Worm (Caenorhabditis elegans) whole organism, L1 larva: ENCODE measurements around the gene dhs-23.

ENCODE experiments used
- C16A3.4 ChIP-seq: fragments of 150-350 bp; optimal IDR thresholded peaks from 2 replicates; lab custom pipeline; 2014; ENCODE audit warnings: missing biosample characterization, missing genetic modification characterization
- C34B4.2 ChIP-seq: sonication (generic microtip); optimal IDR thresholded peaks from 2 replicates; lab custom pipeline; 2017; ENCODE audit warnings: mild to moderate bottlenecking, missing genetic modification characterization, missing compliant biosample characterization
- aha-1 ChIP-seq: fragments of 150-350 bp; optimal IDR thresholded peaks from 2 replicates; lab custom pipeline; 2014; ENCODE audit warnings: missing biosample characterization, missing genetic modification characterization
- alr-1 ChIP-seq: fragments of 200-800 bp; sonication (Bioruptor generic); optimal IDR thresholded peaks from 2 replicates; lab custom pipeline; 2018; ENCODE audit warnings: borderline replicate concordance, mild to moderate bottlenecking, missing genetic modification characterization, missing compliant biosample characterization
- aly-2 ChIP-seq: fragments of 150-350 bp; optimal IDR thresholded peaks from 2 replicates; lab custom pipeline; 2014; ENCODE audit warnings: missing biosample characterization, missing genetic modification characterization
- blmp-1 ChIP-seq: fragments of 150-350 bp; optimal IDR thresholded peaks from 2 replicates; lab custom pipeline; 2014; ENCODE audit warnings: missing biosample characterization, missing genetic modification characterization
- ceh-63 ChIP-seq: fragments of 200-800 bp; sonication (Bioruptor generic); optimal IDR thresholded peaks from 2 replicates; lab custom pipeline; 2018; ENCODE audit warnings: mild to moderate bottlenecking, missing genetic modification characterization, missing compliant biosample characterization
- ceh-88 ChIP-seq: fragments of 200-800 bp; sonication (Bioruptor generic); IDR thresholded peaks from 2 replicates; pipeline ENCODE4 v1.3.6; 2022; ENCODE audit warnings: missing genetic modification characterization, missing compliant biosample characterization
- ces-1 ChIP-seq: fragments of 150-350 bp; optimal IDR thresholded peaks from 2 replicates; lab custom pipeline; 2014; ENCODE audit warnings: missing biosample characterization, missing genetic modification reagents, missing genetic modification characterization
- dsc-1 ChIP-seq: sonication (generic microtip); optimal IDR thresholded peaks from 2 replicates; lab custom pipeline; 2016; ENCODE audit warnings: mild to moderate bottlenecking, missing genetic modification characterization, missing compliant biosample characterization
- efl-1 ChIP-seq, 4 experiments: fragments of 150-350 bp; optimal IDR thresholded peaks in 3 of 4; peaks in 1 of 4; 1 replicate in 1 of 4; 2 replicates in 3 of 4; lab custom pipeline; 2014; ENCODE audit warnings: missing biosample characterization in 2 of 4, missing genetic modification characterization in 2 of 4, missing genetic modification reagents in 2 of 4
- egl-27 ChIP-seq, 2 experiments: fragments of 150-350 bp in 1 of 2; sonication (generic microtip); optimal IDR thresholded peaks; 3 replicates each; lab custom pipeline; 2017 to 2018; ENCODE audit warnings: missing biosample characterization in 2 of 2, missing genetic modification characterization in 2 of 2, missing genetic modification reagents in 2 of 2
- elt-2 ChIP-seq: sonication (generic microtip); optimal IDR thresholded peaks from 2 replicates; lab custom pipeline; 2016; ENCODE audit warnings: missing genetic modification characterization, mild to moderate bottlenecking, inconsistent platforms, missing compliant biosample characterization, missing genetic modification reagents
- fkh-4 ChIP-seq: sonication (generic microtip); optimal IDR thresholded peaks from 2 replicates; lab custom pipeline; 2016; ENCODE audit warnings: missing compliant biosample characterization, missing genetic modification characterization, borderline replicate concordance
- hlh-4 ChIP-seq: sonication (generic microtip); optimal IDR thresholded peaks from 2 replicates; lab custom pipeline; 2016; ENCODE audit warnings: mild to moderate bottlenecking, missing genetic modification characterization, missing compliant biosample characterization
- hpl-2 ChIP-seq: fragments of 150-350 bp; optimal IDR thresholded peaks from 2 replicates; lab custom pipeline; 2014; ENCODE audit warnings: missing biosample characterization, missing genetic modification reagents, missing genetic modification characterization
- isw-1 ChIP-seq: fragments of 200-800 bp; sonication (Bioruptor generic); IDR thresholded peaks from 2 replicates; pipeline ENCODE4 v1.3.6; 2022; ENCODE audit warnings: missing genetic modification characterization, missing compliant biosample characterization
- lin-35 ChIP-seq, 2 experiments: fragments of 150-350 bp; optimal IDR thresholded peaks; 2 replicates each; lab custom pipeline; 2014; ENCODE audit warnings: missing biosample characterization in 2 of 2, missing genetic modification characterization in 2 of 2, missing genetic modification reagents in 2 of 2
- lsy-2 ChIP-seq, 2 experiments: fragments of 150-350 bp; optimal IDR thresholded peaks; 2 replicates each; lab custom pipeline; 2014; ENCODE audit warnings: missing biosample characterization in 2 of 2, missing genetic modification characterization in 2 of 2
- mep-1 ChIP-seq: fragments of 150-350 bp; optimal IDR thresholded peaks from 2 replicates; lab custom pipeline; 2014; ENCODE audit warnings: missing biosample characterization, missing genetic modification characterization
- nhr-11 ChIP-seq: fragments of 150-350 bp; optimal IDR thresholded peaks from 2 replicates; lab custom pipeline; 2014; ENCODE audit warnings: missing biosample characterization, missing genetic modification characterization
- nhr-84 ChIP-seq: sonication (generic microtip); optimal IDR thresholded peaks from 2 replicates; lab custom pipeline; 2017; ENCODE audit warnings: missing biosample characterization, missing genetic modification characterization
- pag-3 ChIP-seq: sonication (generic microtip); optimal IDR thresholded peaks from 2 replicates; lab custom pipeline; 2017; ENCODE audit warnings: missing genetic modification characterization, mild to moderate bottlenecking, missing compliant biosample characterization, antibody characterized with exemption, borderline replicate concordance; ENCODE audit not compliant: insufficient read depth
- tbx-2 ChIP-seq: sonication (generic microtip); optimal IDR thresholded peaks from 2 replicates; lab custom pipeline; 2016; ENCODE audit warnings: missing genetic modification characterization, missing compliant biosample characterization
- tlp-1 ChIP-seq: fragments of 150-350 bp; optimal IDR thresholded peaks from 2 replicates; lab custom pipeline; 2014; ENCODE audit warnings: missing biosample characterization, missing genetic modification characterization
- unc-86 ChIP-seq: sonication (generic microtip); optimal IDR thresholded peaks from 2 replicates; lab custom pipeline; 2016; ENCODE audit warnings: missing genetic modification characterization, missing compliant biosample characterization
- unc-98 ChIP-seq: fragments of 200-800 bp; sonication (Bioruptor generic); IDR thresholded peaks from 2 replicates; pipeline ENCODE4 v1.3.6; 2022; ENCODE audit warnings: missing genetic modification characterization, missing compliant biosample characterization
- vab-15 ChIP-seq: sonication (generic microtip); optimal IDR thresholded peaks from 2 replicates; lab custom pipeline; 2017; ENCODE audit warnings: missing genotype, mild to moderate bottlenecking, missing genetic modification characterization, missing compliant biosample characterization
- zag-1 ChIP-seq: fragments of 150-350 bp; optimal IDR thresholded peaks from 2 replicates; lab custom pipeline; 2014; ENCODE audit warnings: missing biosample characterization, missing genetic modification characterization

dhs-23 gene

DNA sequence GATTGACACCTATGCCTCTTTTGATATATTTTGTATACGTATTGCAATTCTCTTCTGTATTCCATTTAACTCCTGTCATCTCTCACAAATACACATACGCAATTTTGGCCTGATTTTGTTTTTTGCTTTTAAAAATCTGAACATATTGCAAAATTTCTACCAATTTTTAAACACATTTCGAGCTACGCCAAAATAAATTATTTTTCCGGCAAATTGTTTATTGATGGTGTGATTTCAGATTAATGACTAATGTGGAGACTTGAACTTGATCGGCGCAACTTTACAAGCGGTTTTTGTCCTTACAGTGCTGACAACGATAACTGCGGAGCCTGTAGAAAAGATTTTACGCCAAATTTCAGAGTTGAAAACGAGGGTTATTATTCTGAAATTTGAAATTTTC lies 16.1 kb downstream of the dhs-23 start (continued):
- no peak for TF ChIP-seq elt-2 (tag; lab: Kevin White, UChicago)
- TF ChIP-seq lsy-2 (tag; optimal IDR thresholded peaks at IDR 0.05; lab: Kevin White, UChicago): no peak

DNA sequence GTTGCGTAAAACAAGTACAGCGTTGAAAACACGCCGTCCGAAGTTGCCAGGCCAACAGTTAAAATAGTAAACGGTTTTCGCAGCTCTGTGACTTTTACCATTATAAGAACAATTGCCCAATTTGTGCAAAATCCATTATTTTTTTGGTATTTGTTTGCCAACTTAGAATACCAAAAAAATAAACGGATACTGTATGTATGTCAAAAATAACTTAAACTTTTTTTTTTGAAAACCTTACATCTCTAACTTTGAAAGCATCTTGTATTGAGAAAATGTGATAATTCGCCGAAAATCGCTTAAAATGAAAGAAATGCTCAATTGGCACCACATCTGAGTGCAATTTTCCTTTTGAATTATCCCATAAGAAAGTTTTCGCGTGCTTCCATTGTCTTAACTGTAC lies 17.7 kb downstream of the dhs-23 start, which contains the start of gene fbxa-199:
Gene fbxa-199 (minus strand): TSS at position 101 of the 400 bp plus-strand sequence.
- TF ChIP-seq unc-86 (tag; lab: Kevin White, UChicago) (no peak), nhr-84 (tag; lab: Kevin White, UChicago) (no peak), hpl-2 (no peak), fkh-4 (no peak), tbx-2 (no peak), alr-1 (no peak), zag-1 (tag; lab: Kevin White, UChicago) (no peak), ces-1 (GFP tag; lab: Kevin White, UChicago) (no peak), dsc-1 (tag; lab: Kevin White, UChicago) (no peak), C16A3.4 (tag; lab: Kevin White, UChicago) (no peak), egl-27 (tag; optimal IDR thresholded peaks at IDR 0.05; lab: Kevin White, UChicago) (no peak)

DNA sequence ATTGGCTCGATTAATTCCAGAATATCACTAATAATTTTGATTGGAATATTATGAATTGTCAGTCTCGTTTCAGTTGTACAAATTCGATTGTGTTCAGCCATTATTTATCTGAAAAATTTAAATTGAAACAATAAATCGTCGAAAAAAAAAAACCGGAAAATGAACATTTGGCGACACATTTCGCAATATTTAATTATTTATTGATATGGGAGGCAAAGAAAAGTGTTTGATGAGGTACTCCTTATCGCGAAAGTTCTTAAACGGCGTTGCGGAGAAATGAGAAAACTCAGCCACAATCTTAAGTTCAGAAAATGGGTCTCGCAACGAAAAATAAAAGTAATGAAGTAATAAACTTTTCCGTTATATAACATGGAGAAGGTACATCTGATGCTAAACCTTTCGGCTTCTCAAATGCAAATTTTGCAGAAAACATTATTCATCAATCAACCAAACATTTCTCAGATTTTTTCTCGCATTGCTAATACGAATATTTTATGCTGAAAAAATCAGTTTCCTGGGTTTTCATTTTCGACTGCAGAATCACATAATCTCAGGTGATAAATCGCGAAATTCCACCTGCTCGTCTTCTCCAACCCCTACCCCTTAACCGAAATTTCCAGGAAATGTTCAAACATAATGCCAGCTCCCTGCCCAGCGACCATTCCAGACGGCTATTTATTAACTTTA lies 18.8 kb downstream of the dhs-23 start, which contains the start of the genes T06E6.15 and sri-7:
Gene T06E6.15 (minus strand): TSS at position 101 of the 687 bp plus-strand sequence.
Gene sri-7 (plus strand): TSS at position 637 of the 687 bp plus-strand sequence.
- TF ChIP-seq C34B4.2: no peak
- no peak for TF ChIP-seq efl-1 (optimal IDR thresholded peaks at IDR 0.05; lab: Kevin White, UChicago)
- TF ChIP-seq efl-1 (GFP tag; optimal IDR thresholded peaks at IDR 0.05 in 1 of 2; lab: Kevin White, UChicago): peak in 1 of 2 experiments; percentile 40
- peak; percentile 89 for TF ChIP-seq hlh-4 (tag; lab: Kevin White, UChicago)

DNA sequence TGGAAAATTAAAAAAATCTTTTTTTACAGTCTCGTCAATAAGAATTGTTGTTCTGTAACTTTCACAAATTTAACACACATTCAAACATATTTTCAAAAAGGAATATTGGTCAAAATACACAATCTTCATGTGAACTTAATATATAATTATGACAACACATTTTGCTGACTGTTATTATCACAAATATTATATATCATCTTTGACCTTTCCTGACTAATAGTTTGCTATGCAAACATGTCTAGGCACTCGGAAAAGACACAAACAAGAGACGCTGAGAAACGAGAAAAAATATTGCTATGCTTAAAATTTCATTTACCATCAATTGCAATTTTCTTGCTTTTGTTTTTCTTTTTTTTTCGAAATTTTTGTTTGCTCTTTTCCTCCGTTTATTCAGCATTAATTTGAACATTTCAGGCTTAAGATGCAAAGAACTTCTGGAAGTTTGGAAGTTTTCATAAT lies 20.9 kb downstream of the dhs-23 start, which contains the start of gene fbxa-135:
Gene fbxa-135 (plus strand): TSS at position 409 of the 459 bp plus-strand sequence.
- TF ChIP-seq elt-2 (tag; lab: Kevin White, UChicago): peak; percentile 3
- no peak for TF ChIP-seq isw-1 (GFP tag; lab: Robert Waterston, UW)
- TF ChIP-seq ceh-88 (GFP tag; lab: Robert Waterston, UW): no peak

DNA sequence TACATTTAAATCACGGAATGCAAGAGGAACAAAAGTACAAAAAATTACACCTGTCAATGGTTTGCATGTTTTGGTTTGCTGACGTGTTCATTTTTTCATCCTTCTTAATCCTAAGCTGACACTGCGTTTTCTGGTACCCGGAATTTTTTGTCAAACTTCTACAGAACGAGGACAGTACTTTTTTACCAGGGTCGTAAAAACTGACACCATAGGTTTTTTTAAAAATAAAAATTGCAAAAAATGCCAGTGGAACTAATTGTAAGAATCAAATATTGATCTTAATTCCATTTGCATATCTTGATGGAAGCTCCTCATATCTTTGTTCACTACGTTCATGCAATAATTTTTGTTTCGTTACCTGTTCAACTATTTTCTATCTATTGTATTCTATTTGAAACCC lies 23.8 kb downstream of the dhs-23 start, which contains the start of gene srh-258:
Gene srh-258 (plus strand): TSS at position 301 of the 400 bp plus-strand sequence.
- TF ChIP-seq aha-1 (tag; lab: Kevin White, UChicago) (no peak), pag-3 (tag; lab: Kevin White, UChicago) (no peak), fkh-4 (no peak), mep-1 (no peak)

DNA sequence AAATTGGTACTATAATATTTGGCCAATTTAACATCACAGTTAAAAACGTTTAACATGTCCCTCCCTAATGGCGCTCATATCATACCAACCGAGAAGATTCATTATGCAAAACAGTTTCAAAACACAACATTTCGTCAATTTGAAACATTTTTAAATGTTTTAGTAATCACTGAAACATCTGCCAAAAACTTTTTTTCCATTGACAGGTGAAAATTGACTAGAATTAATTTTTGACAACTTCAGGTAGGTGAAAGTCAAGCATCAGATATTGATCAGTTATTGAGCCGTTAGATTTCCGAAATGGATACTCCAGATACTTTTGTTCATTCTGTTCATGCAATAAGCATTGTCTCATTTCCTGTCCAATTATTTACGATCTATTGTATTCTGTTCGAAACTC lies 25.9 kb downstream of the dhs-23 start, which contains the start of gene srh-257:
Gene srh-257 (plus strand): TSS at position 301 of the 400 bp plus-strand sequence.
- TF ChIP-seq isw-1 (GFP tag; lab: Robert Waterston, UW) (no peak), mep-1 (no peak), unc-98 (GFP tag; lab: Robert Waterston, UW) (no peak)

DNA sequence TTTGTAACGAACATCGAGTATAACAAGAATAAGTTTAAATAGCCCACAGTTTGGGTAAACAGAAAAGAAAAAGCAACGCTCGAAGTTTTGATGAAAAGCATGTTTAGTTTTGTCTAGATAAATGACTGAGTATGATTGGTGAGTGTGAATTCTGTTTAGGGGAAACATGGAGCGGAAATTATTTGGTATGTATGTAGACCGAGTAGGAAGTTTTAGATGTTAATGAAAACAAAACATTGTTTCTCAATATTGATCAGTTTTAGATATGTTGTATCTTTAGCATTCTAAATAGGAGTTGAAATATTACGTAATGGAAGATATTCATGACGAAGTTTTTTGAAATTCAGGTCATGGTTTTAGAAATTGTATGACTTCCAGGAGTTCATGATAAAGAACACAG lies 31.6 kb downstream of the dhs-23 start, which contains the start of gene srbc-63:
Gene srbc-63 (minus strand): TSS at position 101 of the 400 bp plus-strand sequence.
- TF ChIP-seq ceh-63 (GFP tag; lab: Kevin White, UChicago) (no peak), lin-35 (GFP tag; optimal IDR thresholded peaks at IDR 0.05; lab: Kevin White, UChicago) (no peak), aly-2 (no peak), lsy-2 (tag; optimal IDR thresholded peaks at IDR 0.05; lab: Kevin White, UChicago) (no peak), tlp-1 (tag; lab: Kevin White, UChicago) (no peak), blmp-1 (tag; lab: Kevin White, UChicago) (no peak), vab-15 (tag; lab: Kevin White, UChicago) (no peak), nhr-11 (tag; lab: Kevin White, UChicago) (no peak), elt-2 (tag; lab: Kevin White, UChicago) (no peak)
